Worm (Caenorhabditis elegans): Measurements from ENCODE around the gene F34D10.8.

- TF ChIP-seq flt-1 (GFP tag; IDR thresholded peaks at IDR 0.05) (no peak), ceh-36 (tag; optimal IDR thresholded peaks at IDR 0.05) (no peak), pes-1 (GFP tag; IDR thresholded peaks at IDR 0.05) (no peak), ama-1 (optimal IDR thresholded peaks at IDR 0.05) (no peak), ets-7 (tag; optimal IDR thresholded peaks at IDR 0.05) (no peak), tbx-11 (GFP tag; IDR thresholded peaks at IDR 0.05) (no peak), B0310.2 (tag; optimal IDR thresholded peaks at IDR 0.05) (no peak), hmbx-1 (tag; optimal IDR thresholded peaks at IDR 0.05) (no peak), hmg-4 (GFP tag; optimal IDR thresholded peaks at IDR 0.05) (no peak), tbx-37 (GFP tag; conservative IDR thresholded peaks at IDR 0.05) (no peak)
Observed at ce11 chrIII:3768200-3768599, 37.6 kb downstream of the F34D10.8 start, which contains the start of gene gmeb-3.
